Worm (Caenorhabditis elegans) whole organism, L3 larva: Measurements from ENCODE around the gene dpff-1.
A peak's percentile ranks its signal among the peaks of the same experiment; 100 is the strongest.

Experiments
- R02D3.7 ChIP-seq: fragments of 150-350 bp; optimal IDR thresholded peaks from 2 replicates; lab custom pipeline; 2014; ENCODE audit warnings: missing biosample characterization, missing genetic modification characterization
- ZK546.5 ChIP-seq: sonication (generic microtip); optimal IDR thresholded peaks from 2 replicates; lab custom pipeline; 2017; ENCODE audit warnings: missing biosample characterization, missing genetic modification characterization
- aly-2 ChIP-seq: fragments of 150-350 bp; optimal IDR thresholded peaks from 2 replicates; lab custom pipeline; 2014; ENCODE audit warnings: missing biosample characterization, missing genetic modification characterization
- ama-1 ChIP-seq: fragments of 150-350 bp; optimal IDR thresholded peaks from 2 replicates; lab custom pipeline; 2018
- ceh-16 ChIP-seq: sonication (generic microtip); optimal IDR thresholded peaks from 2 replicates; lab custom pipeline; 2017; ENCODE audit warnings: missing biosample characterization, missing genetic modification characterization
- ceh-28 ChIP-seq: fragments of 150-350 bp; optimal IDR thresholded peaks from 2 replicates; lab custom pipeline; 2014; ENCODE audit warnings: missing biosample characterization, missing genetic modification reagents, missing genetic modification characterization
- ceh-82 ChIP-seq: fragments of 150-350 bp; optimal IDR thresholded peaks from 2 replicates; lab custom pipeline; 2014; ENCODE audit warnings: missing biosample characterization, missing genetic modification characterization
- ceh-9 ChIP-seq: sonication (generic microtip); optimal IDR thresholded peaks from 2 replicates; lab custom pipeline; 2018; ENCODE audit warnings: missing biosample characterization, missing genetic modification characterization
- daf-12 ChIP-seq: fragments of 150-350 bp; optimal IDR thresholded peaks from 2 replicates; lab custom pipeline; 2014; ENCODE audit warnings: missing biosample characterization, missing genetic modification reagents, missing genetic modification characterization
- egl-27 ChIP-seq: sonication (generic microtip); optimal IDR thresholded peaks from 4 replicates; lab custom pipeline; 2017; ENCODE audit warnings: missing biosample characterization, missing genetic modification reagents, missing genetic modification characterization
- egl-5 ChIP-seq: fragments of 150-350 bp; optimal IDR thresholded peaks from 2 replicates; lab custom pipeline; 2017; ENCODE audit warnings: missing biosample characterization, missing genetic modification reagents, missing genetic modification characterization, inconsistent platforms
- elt-1 ChIP-seq: fragments of 150-350 bp; optimal IDR thresholded peaks from 2 replicates; lab custom pipeline; 2014; ENCODE audit warnings: missing biosample characterization, missing genetic modification characterization
- elt-2 ChIP-seq: sonication (generic microtip); optimal IDR thresholded peaks from 2 replicates; lab custom pipeline; 2016; ENCODE audit warnings: missing genetic modification reagents, mild to moderate bottlenecking, missing genetic modification characterization, missing compliant biosample characterization
- elt-3 ChIP-seq, 3 experiments: fragments of 150-350 bp in 1 of 3; sonication (generic microtip) in 2 of 3; optimal IDR thresholded peaks; 2 replicates in 2 of 3; 4 replicates in 1 of 3; lab custom pipeline; 2014 to 2017; ENCODE audit warnings: missing biosample characterization in 3 of 3, missing genetic modification characterization in 3 of 3
- eor-1 ChIP-seq, 2 experiments: fragments of 150-350 bp; optimal IDR thresholded peaks; 2 replicates each; lab custom pipeline; 2014 to 2018; ENCODE audit warnings: missing biosample characterization in 2 of 2, missing genetic modification characterization in 2 of 2
- fkh-10 ChIP-seq: sonication (generic microtip); optimal IDR thresholded peaks from 2 replicates; lab custom pipeline; 2017; ENCODE audit warnings: missing biosample characterization, missing genetic modification reagents, missing genetic modification characterization
- fkh-2 ChIP-seq: fragments of 150-350 bp; optimal IDR thresholded peaks from 2 replicates; lab custom pipeline; 2014; ENCODE audit warnings: missing biosample characterization, missing genetic modification reagents, missing genetic modification characterization
- fos-1 ChIP-seq: fragments of 150-350 bp; optimal IDR thresholded peaks from 2 replicates; lab custom pipeline; 2014; ENCODE audit warnings: missing biosample characterization, missing genetic modification characterization
- jun-1 ChIP-seq: fragments of 150-350 bp; optimal IDR thresholded peaks from 2 replicates; lab custom pipeline; 2014; ENCODE audit warnings: missing biosample characterization, missing genetic modification reagents, missing genetic modification characterization
- lin-39 ChIP-seq: fragments of 150-350 bp; optimal IDR thresholded peaks from 2 replicates; lab custom pipeline; 2018; ENCODE audit warnings: missing biosample characterization, missing genetic modification reagents, missing genetic modification characterization
- lsy-12 ChIP-seq: sonication (generic microtip); optimal IDR thresholded peaks from 2 replicates; lab custom pipeline; 2016; ENCODE audit warnings: mild to moderate bottlenecking, missing genetic modification characterization, missing compliant biosample characterization
- mdl-1 ChIP-seq: fragments of 150-350 bp; optimal IDR thresholded peaks from 2 replicates; lab custom pipeline; 2014; ENCODE audit warnings: missing biosample characterization, missing genetic modification characterization
- mml-1 ChIP-seq: fragments of 150-350 bp; sonication (generic microtip); optimal IDR thresholded peaks from 3 replicates; lab custom pipeline; 2014; ENCODE audit warnings: missing biosample characterization, missing genetic modification characterization
- nfya-1 ChIP-seq: sonication (generic microtip); optimal IDR thresholded peaks from 2 replicates; lab custom pipeline; 2017; ENCODE audit warnings: missing genetic modification characterization, mild to moderate bottlenecking, missing compliant biosample characterization, antibody characterized with exemption, moderate library complexity; ENCODE audit not compliant: insufficient read depth
- nhr-11 ChIP-seq: fragments of 150-350 bp; optimal IDR thresholded peaks from 2 replicates; lab custom pipeline; 2014; ENCODE audit warnings: missing biosample characterization, missing genetic modification characterization
- nhr-12 ChIP-seq: fragments of 150-350 bp; optimal IDR thresholded peaks from 2 replicates; lab custom pipeline; 2014; ENCODE audit warnings: missing biosample characterization, missing genetic modification characterization
- nhr-23 ChIP-seq: fragments of 150-350 bp; optimal IDR thresholded peaks from 2 replicates; lab custom pipeline; 2014; ENCODE audit warnings: missing biosample characterization, missing genetic modification reagents, missing genetic modification characterization
- nhr-237 ChIP-seq: fragments of 150-350 bp; optimal IDR thresholded peaks from 2 replicates; lab custom pipeline; 2014; ENCODE audit warnings: missing biosample characterization, missing genetic modification characterization
- nhr-25 ChIP-seq: sonication (generic microtip); optimal IDR thresholded peaks from 2 replicates; lab custom pipeline; 2017; ENCODE audit warnings: missing biosample characterization, missing genetic modification characterization
- nhr-28 ChIP-seq: fragments of 150-350 bp; optimal IDR thresholded peaks from 2 replicates; lab custom pipeline; 2014; ENCODE audit warnings: missing biosample characterization, missing genetic modification characterization
- nhr-43 ChIP-seq: sonication (generic microtip); optimal IDR thresholded peaks from 2 replicates; lab custom pipeline; 2016; ENCODE audit warnings: mild to moderate bottlenecking, missing genetic modification characterization, missing compliant biosample characterization; ENCODE audit not compliant: poor library complexity, severe bottlenecking
- nhr-67 ChIP-seq: fragments of 150-350 bp; optimal IDR thresholded peaks from 2 replicates; lab custom pipeline; 2014; ENCODE audit warnings: missing biosample characterization, missing genetic modification characterization
- nhr-76 ChIP-seq: fragments of 150-350 bp; sonication (generic microtip); optimal IDR thresholded peaks from 5 replicates; lab custom pipeline; 2014; ENCODE audit warnings: missing biosample characterization, missing genetic modification characterization
- nhr-77 ChIP-seq: fragments of 150-350 bp; optimal IDR thresholded peaks from 2 replicates; lab custom pipeline; 2014; ENCODE audit warnings: missing biosample characterization, missing genetic modification characterization
- pha-4 ChIP-seq: fragments of 150-350 bp; optimal IDR thresholded peaks from 2 replicates; lab custom pipeline; 2014; ENCODE audit warnings: missing biosample characterization, missing genetic modification reagents, missing genetic modification characterization
- pqm-1 ChIP-seq: fragments of 150-350 bp; optimal IDR thresholded peaks from 2 replicates; lab custom pipeline; 2017; ENCODE audit warnings: missing biosample characterization, missing genetic modification characterization, inconsistent platforms
- skn-1 ChIP-seq: fragments of 150-350 bp; optimal IDR thresholded peaks from 2 replicates; lab custom pipeline; 2014; ENCODE audit warnings: missing biosample characterization, missing genetic modification characterization
- snpc-4 ChIP-seq: fragments of 150-350 bp; optimal IDR thresholded peaks from 2 replicates; lab custom pipeline; 2014; ENCODE audit warnings: missing biosample characterization, missing genetic modification characterization
- tbx-2 ChIP-seq: sonication (generic microtip); optimal IDR thresholded peaks from 2 replicates; lab custom pipeline; 2016; ENCODE audit warnings: mild to moderate bottlenecking, missing genetic modification characterization, missing compliant biosample characterization
- unc-39 ChIP-seq: sonication (generic microtip); optimal IDR thresholded peaks from 4 replicates; lab custom pipeline; 2017; ENCODE audit warnings: missing biosample characterization, missing genetic modification characterization
- unc-62 ChIP-seq: fragments of 150-350 bp; sonication (generic microtip); optimal IDR thresholded peaks from 4 replicates; lab custom pipeline; 2014; ENCODE audit warnings: missing biosample characterization, missing genetic modification reagents, missing genetic modification characterization
- ztf-11 ChIP-seq: fragments of 150-350 bp; optimal IDR thresholded peaks from 2 replicates; lab custom pipeline; 2014; ENCODE audit warnings: missing biosample characterization, missing genetic modification characterization
- ztf-4 ChIP-seq: fragments of 150-350 bp; optimal IDR thresholded peaks from 2 replicates; lab custom pipeline; 2014; ENCODE audit warnings: missing biosample characterization, missing genetic modification characterization

The dpff-1 gene

DNA sequence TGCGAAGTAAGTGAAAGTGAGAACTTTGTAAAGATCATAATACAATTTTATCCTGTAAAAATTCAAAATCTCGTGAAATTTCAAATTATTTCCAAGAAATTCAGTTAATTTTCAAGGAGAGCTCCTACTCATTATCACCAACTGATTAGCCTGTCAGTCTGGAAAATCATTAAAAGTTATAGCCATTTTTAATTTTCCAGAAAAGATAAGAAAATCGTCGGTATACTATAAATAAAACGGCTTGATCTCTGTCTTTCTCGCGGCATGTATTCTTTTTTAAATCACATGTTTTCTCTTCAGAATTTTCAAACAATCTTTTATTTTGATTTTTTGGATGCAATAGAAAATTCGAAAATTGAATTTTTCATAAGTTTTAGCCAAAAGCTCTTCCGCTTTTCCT lies 42.8 kb upstream of the dpff-1 start:
- TF ChIP-seq mml-1 = no peak
- peak; percentile 50 for TF ChIP-seq elt-2 (tag; lab: Kevin White, UChicago)
- TF ChIP-seq, all 47 proteins: peak for 1

DNA sequence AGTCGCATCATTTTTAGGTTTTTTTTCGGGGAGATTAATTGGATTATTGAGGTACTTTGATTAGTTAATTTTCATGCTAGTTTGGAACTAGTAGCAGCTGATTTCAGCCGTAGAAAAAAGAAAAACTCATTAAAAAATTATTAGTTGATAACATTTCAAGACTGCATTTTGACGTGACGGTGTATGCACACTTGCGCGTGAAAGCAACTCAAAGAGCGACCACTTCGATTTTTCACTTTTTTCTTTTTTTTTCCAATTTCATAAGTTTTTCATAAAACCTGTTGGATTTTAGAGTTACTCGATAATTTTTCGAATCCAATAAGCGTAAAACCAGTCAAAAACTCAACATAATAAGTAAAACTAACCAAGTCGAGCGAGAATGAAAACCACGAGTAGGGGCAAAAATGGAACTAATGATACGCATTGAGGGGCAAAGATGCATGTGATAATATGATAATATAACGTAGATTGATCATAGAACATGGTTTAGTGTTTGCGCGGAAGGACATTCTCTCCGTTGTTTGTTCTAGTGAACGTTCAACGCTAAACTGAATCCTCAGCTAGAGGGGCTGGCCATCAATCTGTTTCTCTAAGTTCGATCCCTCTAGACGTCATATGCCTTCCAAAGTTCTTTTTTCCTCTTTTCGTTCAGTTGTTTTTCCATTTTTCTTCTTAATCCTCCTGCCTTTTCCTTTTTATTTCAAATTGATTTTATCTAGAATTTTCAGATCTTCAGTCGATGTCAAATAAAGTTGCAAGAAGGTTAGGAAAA lies 42.2 kb upstream of the dpff-1 start, which contains the start of the genes F25B5.6 and F25B5.3:
Gene F25B5.6, minus strand, starts transcription at position 572 of the 772 bp plus-strand sequence.
Gene F25B5.3, plus strand, starts transcription at position 722 of the 772 bp plus-strand sequence.
- TF ChIP-seq nhr-23 (tag; lab: Kevin White, UChicago) = peak; percentile 8
- TF ChIP-seq R02D3.7 = no peak
- peak; percentile 22 for TF ChIP-seq nfya-1 (tag; lab: Kevin White, UChicago)
- no peak for TF ChIP-seq fkh-2 (tag; lab: Kevin White, UChicago)
- TF ChIP-seq eor-1 (tag; optimal IDR thresholded peaks at IDR 0.05; lab: Kevin White, UChicago) = no peak
- TF ChIP-seq elt-2 (tag; lab: Kevin White, UChicago) = peak; percentile 22
- TF ChIP-seq lsy-12 = no peak
- no peak for TF ChIP-seq ceh-28
- TF ChIP-seq nhr-25 (tag; lab: Kevin White, UChicago) = peak; percentile 25
- peak; percentile 70 for TF ChIP-seq pha-4
- no peak for TF ChIP-seq nhr-28
- TF ChIP-seq pqm-1 (tag; lab: Kevin White, UChicago) = peak; percentile 40
- TF ChIP-seq, all 47 proteins: peak for 6

DNA sequence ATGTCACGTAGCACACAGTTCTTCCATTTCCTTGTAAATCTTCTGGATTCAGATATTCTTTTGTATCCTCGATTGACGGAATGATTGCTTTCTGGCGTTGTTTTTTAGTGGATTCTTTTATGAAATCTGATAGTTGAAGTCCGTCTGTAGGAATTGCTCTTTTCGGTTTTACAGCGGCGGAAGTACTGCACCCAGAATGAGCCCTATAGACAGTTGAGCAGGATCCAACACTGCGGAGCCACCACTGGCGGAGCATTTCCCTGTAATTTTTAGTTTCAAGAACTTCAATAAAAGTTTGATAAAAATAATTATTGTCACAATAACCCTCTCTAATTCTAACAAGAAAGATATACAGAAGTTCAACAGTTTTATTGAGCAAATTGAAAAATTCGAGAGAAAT lies 39.7 kb upstream of the dpff-1 start, which contains the start of gene F25B5.5:
Gene F25B5.5, minus strand, starts transcription at position 260 of the 400 bp plus-strand sequence.
- TF ChIP-seq lin-39 (tag; lab: Kevin White, UChicago) = no peak
- TF ChIP-seq ama-1 (lab: Kevin White, UChicago) = peak; percentile 84
- peak; percentile 1 for TF ChIP-seq nhr-43 (tag; lab: Kevin White, UChicago)

- TF ChIP-seq unc-39 (tag; lab: Kevin White, UChicago) (no peak), snpc-4 (tag; lab: Kevin White, UChicago) (no peak), pqm-1 (tag; lab: Kevin White, UChicago) (no peak), mdl-1 (no peak), fkh-2 (tag; lab: Kevin White, UChicago) (no peak), pha-4 (peak; percentile 23), nhr-67 (no peak), ceh-82 (peak; percentile 50), daf-12 (tag; lab: Kevin White, UChicago) (no peak), tbx-2 (tag; lab: Kevin White, UChicago) (peak; percentile 70), lsy-12 (peak; percentile 73), ama-1 (lab: Kevin White, UChicago) (peak; percentile 98), ztf-4 (peak; percentile 83), unc-62 (GFP tag; lab: Kevin White, UChicago) (no peak), nhr-11 (no peak), nhr-25 (tag; lab: Kevin White, UChicago) (peak; percentile 32), elt-2 (tag; lab: Kevin White, UChicago) (peak; percentile 55), fkh-10 (GFP tag; lab: Kevin White, UChicago) (no peak), nfya-1 (tag; lab: Kevin White, UChicago) (peak; percentile 45), skn-1 (no peak), egl-5 (tag; lab: Kevin White, UChicago) (no peak), egl-27 (tag; lab: Kevin White, UChicago) (no peak), nhr-237 (tag; lab: Kevin White, UChicago) (no peak), ceh-9 (no peak), nhr-77 (no peak), ztf-11 (no peak), elt-1 (tag; lab: Kevin White, UChicago) (peak; percentile 21), fos-1 (no peak), nhr-76 (no peak), nhr-12 (tag; lab: Kevin White, UChicago) (no peak), R02D3.7 (peak; percentile 34), eor-1 (tag; optimal IDR thresholded peaks at IDR 0.05; lab: Kevin White, UChicago) (no peak), ceh-16 (tag; lab: Kevin White, UChicago) (no peak), elt-3 (tag; optimal IDR thresholded peaks at IDR 0.05; lab: Kevin White, UChicago) (no peak), aly-2 (tag; lab: Kevin White, UChicago) (no peak), jun-1 (tag; lab: Kevin White, UChicago) (peak; percentile 57), ZK546.5 (tag; lab: Kevin White, UChicago) (no peak), nhr-23 (tag; lab: Kevin White, UChicago) (peak; percentile 75)
Measured at ce11 chrIII:5943368-5944180, 37.4 kb upstream of the dpff-1 start.
